Worm (Caenorhabditis elegans) whole organism, young adult: Measurements from ENCODE around the gene npr-12.

Experiments used
- T07F8.4 ChIP-seq: sonication (generic microtip); optimal IDR thresholded peaks from 2 replicates; lab custom pipeline; 2016; ENCODE audit warnings: mild to moderate bottlenecking, missing genetic modification characterization, moderate library complexity, missing compliant biosample characterization
- Y95B8A.8 ChIP-seq: fragments of 200-800 bp; sonication (Bioruptor generic); IDR thresholded peaks from 2 replicates; pipeline ENCODE4 v1.3.6; 2022; ENCODE audit warnings: missing genetic modification reagents, missing genetic modification characterization, missing compliant biosample characterization
- dpff-1 ChIP-seq: sonication (generic microtip); optimal IDR thresholded peaks from 2 replicates; lab custom pipeline; 2017; ENCODE audit warnings: mild to moderate bottlenecking, missing genetic modification characterization, missing compliant biosample characterization
- fkh-3 ChIP-seq: sonication (generic microtip); optimal IDR thresholded peaks from 2 replicates; lab custom pipeline; 2016; ENCODE audit warnings: mild to moderate bottlenecking, missing genetic modification characterization, missing compliant biosample characterization
- hmg-20 ChIP-seq: fragments of 200-800 bp; sonication (Bioruptor generic); IDR thresholded peaks from 2 replicates; pipeline ENCODE4 v1.3.6; 2022; ENCODE audit warnings: missing genetic modification reagents, missing genetic modification characterization, missing compliant biosample characterization
- lin-35 ChIP-seq, 3 experiments: fragments of 150-350 bp in 2 of 3; sonication (generic microtip) in 1 of 3; optimal IDR thresholded peaks; 2 replicates each; lab custom pipeline; 2014 to 2018; ENCODE audit warnings: missing biosample characterization in 3 of 3, missing genetic modification characterization in 3 of 3, missing genetic modification reagents in 3 of 3
- lin-40 ChIP-seq: sonication (generic microtip); optimal IDR thresholded peaks from 2 replicates; lab custom pipeline; 2016; ENCODE audit warnings: missing genetic modification characterization, mild to moderate bottlenecking, missing compliant biosample characterization, missing genotype, missing genetic modification reagents
- nfya-1 ChIP-seq: sonication (generic microtip); optimal IDR thresholded peaks from 2 replicates; lab custom pipeline; 2017; ENCODE audit warnings: antibody characterized with exemption, missing compliant biosample characterization, missing genetic modification characterization, borderline replicate concordance; ENCODE audit not compliant: insufficient read depth
- pha-4 ChIP-seq: fragments of 150-350 bp; sonication (generic microtip); optimal IDR thresholded peaks from 2 replicates; lab custom pipeline; 2014; ENCODE audit warnings: missing biosample characterization, missing genetic modification reagents, missing genetic modification characterization
- tlf-1 ChIP-seq: fragments of 200-800 bp; sonication (Bioruptor generic); optimal IDR thresholded peaks from 2 replicates; lab custom pipeline; 2018; ENCODE audit warnings: mild to moderate bottlenecking, missing genetic modification characterization, missing compliant biosample characterization
- unc-62 ChIP-seq: fragments of 150-350 bp; optimal IDR thresholded peaks from 2 replicates; lab custom pipeline; 2014; ENCODE audit warnings: missing biosample characterization, missing genetic modification reagents, missing genetic modification characterization

- TF ChIP-seq tlf-1 (GFP tag; lab: Kevin White, UChicago) (no peak), pha-4 (tag; lab: Kevin White, UChicago) (no peak), hmg-20 (no peak), Y95B8A.8 (GFP tag; lab: Robert Waterston, UW) (no peak), nfya-1 (tag; lab: Kevin White, UChicago) (no peak), dpff-1 (tag; lab: Kevin White, UChicago) (no peak), lin-35 (GFP tag; optimal IDR thresholded peaks at IDR 0.05; lab: Kevin White, UChicago) (no peak), fkh-3 (no peak), lin-40 (no peak), unc-62 (no peak), T07F8.4 (tag; lab: Kevin White, UChicago) (no peak)
These were observed 11.9 kb downstream of the npr-12 start for ce11 chrIV:6925520-6925919.
